Worm (Caenorhabditis elegans) whole organism, L3 larva: ENCODE measurements around the gene tank-1.

Source experiments
- R02D3.7 ChIP-seq: fragments of 150-350 bp; optimal IDR thresholded peaks from 2 replicates; lab custom pipeline; 2014; ENCODE audit warnings: missing biosample characterization, missing genetic modification characterization
- lin-39 ChIP-seq: fragments of 150-350 bp; optimal IDR thresholded peaks from 2 replicates; lab custom pipeline; 2018; ENCODE audit warnings: missing biosample characterization, missing genetic modification reagents, missing genetic modification characterization

tank-1 gene

DNA sequence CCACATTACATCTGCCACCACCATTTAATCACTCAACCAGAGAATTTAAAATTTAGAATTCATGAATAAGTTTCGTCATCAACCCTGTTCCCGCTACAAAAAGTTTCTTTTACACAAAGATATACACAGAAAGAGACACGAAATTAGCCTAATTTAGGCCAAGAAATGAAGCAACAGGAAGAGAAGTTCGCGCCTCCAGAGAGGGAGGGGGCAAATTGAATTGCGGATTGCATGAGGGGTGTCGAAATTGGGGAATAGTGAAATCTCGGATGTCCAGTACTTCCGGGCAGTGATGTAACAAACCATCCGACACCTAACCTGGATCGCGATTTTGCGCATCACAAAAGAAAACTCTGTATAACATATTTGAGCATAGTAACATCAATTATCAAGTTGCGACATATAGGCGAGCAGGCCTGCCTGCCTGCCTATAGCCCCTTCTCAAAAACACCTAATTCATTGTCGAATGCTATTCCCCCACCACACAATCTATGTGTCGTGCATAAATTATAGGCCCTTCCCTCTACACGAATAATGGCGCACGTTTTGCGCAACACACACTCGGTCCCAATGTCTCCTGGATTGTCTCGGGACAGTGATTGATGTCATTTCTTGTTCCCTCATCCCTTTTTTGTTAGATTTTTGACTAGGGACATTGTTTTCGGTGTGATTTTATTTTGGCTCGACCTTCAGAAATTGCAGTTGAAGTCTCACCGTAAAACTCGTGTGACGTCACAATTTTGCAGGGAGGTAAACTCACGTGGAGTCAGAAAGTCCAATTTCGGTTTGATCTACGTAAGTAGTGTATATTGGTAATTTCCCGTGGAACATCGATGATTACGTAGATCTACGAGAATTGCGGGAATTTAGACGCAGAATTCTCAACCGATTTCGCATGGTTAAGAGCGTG lies 57.5 kb downstream of the tank-1 start:
- no peak for TF ChIP-seq R02D3.7 (tag; lab: Kevin White, UChicago)
- peak; percentile 79 for TF ChIP-seq lin-39 (tag; lab: Kevin White, UChicago)
